Fruit fly (Drosophila melanogaster) whole organism, embryonic: ENCODE data around the gene CG8159.

ENCODE experiments used
- Antp ChIP-seq: fragments of 200-800 bp; sonication (Bioruptor generic); optimal IDR thresholded peaks from 3 replicates; lab custom pipeline; 2016; ENCODE audit warnings: missing biosample characterization, missing genetic modification characterization
- CG11456 ChIP-seq: fragments of 200-800 bp; sonication (Bioruptor generic); IDR thresholded peaks from 3 replicates; pipeline ENCODE4 v1.3.6; 2022; ENCODE audit warnings: missing biosample characterization, missing genetic modification characterization
- CG12942 ChIP-seq: fragments of 200-800 bp; sonication (Bioruptor generic); optimal IDR thresholded peaks from 3 replicates; lab custom pipeline; 2016; ENCODE audit warnings: missing biosample characterization, missing genetic modification characterization
- CG13123 ChIP-seq: fragments of 200-800 bp; sonication (Bioruptor generic); optimal IDR thresholded peaks from 2 replicates; lab custom pipeline; 2016; ENCODE audit warnings: missing biosample characterization, missing genetic modification characterization
- CG13296 ChIP-seq: fragments of 200-800 bp; sonication (Bioruptor generic); optimal IDR thresholded peaks from 3 replicates; lab custom pipeline; 2018; ENCODE audit warnings: missing biosample characterization, mild to moderate bottlenecking, missing genetic modification characterization
- CG14667 ChIP-seq: fragments of 200-800 bp; sonication (Bioruptor generic); IDR thresholded peaks from 2 replicates; pipeline ENCODE4 v1.3.6; 2022; ENCODE audit warnings: missing biosample characterization, missing genetic modification characterization
- CG15073 ChIP-seq: fragments of 200-800 bp; sonication (Bioruptor generic); optimal IDR thresholded peaks from 2 replicates; lab custom pipeline; 2016; ENCODE audit warnings: missing biosample characterization, missing genetic modification characterization
- CG15601 ChIP-seq: fragments of 200-800 bp; sonication (Bioruptor generic); optimal IDR thresholded peaks from 3 replicates; lab custom pipeline; 2019; ENCODE audit warnings: missing biosample characterization, mild to moderate bottlenecking, missing genetic modification characterization, moderate library complexity
- CG1647 ChIP-seq: fragments of 200-800 bp; sonication (Bioruptor generic); optimal IDR thresholded peaks from 3 replicates; lab custom pipeline; 2016; ENCODE audit warnings: missing biosample characterization, missing genetic modification characterization
- CG17385 ChIP-seq: fragments of 200-800 bp; sonication (Bioruptor generic); optimal IDR thresholded peaks from 3 replicates; lab custom pipeline; 2018; ENCODE audit warnings: missing biosample characterization, mild to moderate bottlenecking, missing genetic modification characterization
- CG17612 ChIP-seq: fragments of 200-800 bp; sonication (Bioruptor generic); IDR thresholded peaks from 2 replicates; pipeline ENCODE4 v1.3.6; 2022; ENCODE audit warnings: missing biosample characterization, missing genetic modification characterization
- CG18262 ChIP-seq: fragments of 200-800 bp; optimal IDR thresholded peaks from 3 replicates; lab custom pipeline; 2019; ENCODE audit warnings: missing biosample characterization, mild to moderate bottlenecking, missing genetic modification characterization, moderate library complexity
- CG2120 ChIP-seq: fragments of 200-800 bp; sonication (Bioruptor generic); optimal IDR thresholded peaks from 3 replicates; lab custom pipeline; 2016; ENCODE audit warnings: missing biosample characterization, missing genetic modification characterization
- CG2712 ChIP-seq: fragments of 200-800 bp; optimal IDR thresholded peaks from 3 replicates; lab custom pipeline; 2019; ENCODE audit warnings: missing biosample characterization, mild to moderate bottlenecking, missing genetic modification characterization, moderate library complexity
- CG30403 ChIP-seq: fragments of 200-800 bp; sonication (Bioruptor generic); optimal IDR thresholded peaks from 3 replicates; lab custom pipeline; 2016; ENCODE audit warnings: missing biosample characterization, missing genetic modification characterization
- CG31388 ChIP-seq: fragments of 200-800 bp; sonication (Bioruptor generic); optimal IDR thresholded peaks from 2 replicates; lab custom pipeline; 2016; ENCODE audit warnings: missing biosample characterization, missing genetic modification characterization
- CG34224 ChIP-seq: fragments of 200-800 bp; sonication (Bioruptor generic); IDR thresholded peaks from 3 replicates; pipeline ENCODE4 v1.3.6; 2022; ENCODE audit warnings: missing biosample characterization, missing genetic modification characterization; ENCODE audit not compliant: partially characterized antibody
- CG43689 ChIP-seq: fragments of 200-800 bp; sonication (Bioruptor generic); IDR thresholded peaks from 2 replicates; pipeline ENCODE4 v1.3.6; 2022; ENCODE audit warnings: missing biosample characterization, missing genetic modification characterization
- CG6654 ChIP-seq: fragments of 200-800 bp; sonication (Bioruptor generic); optimal IDR thresholded peaks from 2 replicates; lab custom pipeline; 2017; ENCODE audit warnings: missing biosample characterization, mild to moderate bottlenecking, missing genetic modification characterization
- CG6689 ChIP-seq: fragments of 200-800 bp; sonication (Bioruptor generic); IDR thresholded peaks from 2 replicates; pipeline ENCODE4 v1.3.6; 2022; ENCODE audit warnings: missing biosample characterization, missing genetic modification characterization
- CG7987 ChIP-seq: fragments of 200-800 bp; sonication (Bioruptor generic); optimal IDR thresholded peaks from 2 replicates; lab custom pipeline; 2018; ENCODE audit warnings: missing biosample characterization, mild to moderate bottlenecking, missing genetic modification characterization, moderate library complexity
- CG9437 ChIP-seq: fragments of 200-800 bp; sonication (Bioruptor generic); optimal IDR thresholded peaks from 2 replicates; lab custom pipeline; 2018; ENCODE audit warnings: missing biosample characterization, mild to moderate bottlenecking, missing genetic modification characterization
- Chrac-16 ChIP-seq: fragments of 200-800 bp; sonication (Bioruptor generic); optimal IDR thresholded peaks from 3 replicates; lab custom pipeline; 2016; ENCODE audit warnings: missing biosample characterization, missing genetic modification characterization
- E2f1 ChIP-seq: fragments of 200-800 bp; sonication (Bioruptor generic); IDR thresholded peaks from 2 replicates; pipeline ENCODE4 v1.3.6; 2022; ENCODE audit warnings: missing biosample characterization, missing genetic modification characterization
- Fer2 ChIP-seq: fragments of 200-800 bp; sonication (Bioruptor generic); optimal IDR thresholded peaks from 2 replicates; lab custom pipeline; 2018; ENCODE audit warnings: missing biosample characterization, mild to moderate bottlenecking, missing genetic modification characterization, moderate library complexity
- MBD-R2 ChIP-seq: fragments of 200-800 bp; sonication (Bioruptor generic); IDR thresholded peaks from 2 replicates; pipeline ENCODE4 v1.3.6; 2022; ENCODE audit warnings: missing biosample characterization, missing genetic modification characterization
- NfI ChIP-seq: fragments of 200-800 bp; sonication (Bioruptor generic); optimal IDR thresholded peaks from 3 replicates; lab custom pipeline; 2018; ENCODE audit warnings: missing biosample characterization, mild to moderate bottlenecking, missing genetic modification characterization, moderate library complexity
- Pdp1 ChIP-seq, 2 experiments: fragments of 200-800 bp; sonication (Bioruptor generic); optimal IDR thresholded peaks; 3 replicates each; lab custom pipeline; 2016; ENCODE audit warnings: missing biosample characterization in 2 of 2, missing genetic modification characterization in 2 of 2, mild to moderate bottlenecking in 1 of 2, moderate library complexity in 1 of 2
- Sox102F ChIP-seq: fragments of 200-800 bp; sonication (Bioruptor generic); optimal IDR thresholded peaks from 2 replicates; lab custom pipeline; 2018; ENCODE audit warnings: missing biosample characterization, mild to moderate bottlenecking, missing genetic modification characterization, moderate library complexity
- Stat92E ChIP-seq, 3 experiments: fragments of >200 bp in 2 of 3; fragments of 200-800 bp in 1 of 3; sonication (Bioruptor generic) in 1 of 3; optimal IDR thresholded peaks; 2 replicates each; lab custom pipeline; 2017 to 2019; ENCODE audit warnings: missing biosample characterization in 3 of 3, missing genetic modification characterization in 3 of 3, mild to moderate bottlenecking in 1 of 3, moderate library complexity in 1 of 3
- abd-A ChIP-seq: fragments of 200-800 bp; sonication (Bioruptor generic); optimal IDR thresholded peaks from 3 replicates; lab custom pipeline; 2019; ENCODE audit warnings: missing biosample characterization, mild to moderate bottlenecking, missing genetic modification characterization, moderate library complexity
- bab2 ChIP-seq: fragments of 200-800 bp; sonication (Bioruptor generic); optimal IDR thresholded peaks from 2 replicates; lab custom pipeline; 2016; ENCODE audit warnings: missing biosample characterization, missing genetic modification characterization
- cas ChIP-seq: fragments of 200-800 bp; sonication (Bioruptor generic); IDR thresholded peaks from 2 replicates; pipeline ENCODE4 v1.3.6; 2022; ENCODE audit warnings: missing biosample characterization, missing genetic modification characterization
- cato ChIP-seq: fragments of 200-800 bp; sonication (Bioruptor generic); optimal IDR thresholded peaks from 2 replicates; lab custom pipeline; 2016; ENCODE audit warnings: missing biosample characterization, missing genetic modification characterization, borderline replicate concordance
- caup ChIP-seq: fragments of 200-800 bp; sonication (Bioruptor generic); optimal IDR thresholded peaks from 3 replicates; lab custom pipeline; 2017; ENCODE audit warnings: missing biosample characterization, mild to moderate bottlenecking, missing genetic modification characterization, moderate library complexity; ENCODE audit not compliant: severe bottlenecking
- cwo ChIP-seq: fragments of 200-800 bp; sonication (Bioruptor generic); optimal IDR thresholded peaks from 3 replicates; lab custom pipeline; 2017; ENCODE audit warnings: missing biosample characterization, missing genetic modification characterization, mild to moderate bottlenecking, moderate library complexity, missing genetic modification reagents
- disco-r ChIP-seq: fragments of 200-800 bp; sonication (Bioruptor generic); optimal IDR thresholded peaks from 2 replicates; lab custom pipeline; 2016; ENCODE audit warnings: missing biosample characterization, missing genetic modification characterization
- exex ChIP-seq: fragments of 200-800 bp; sonication (Bioruptor generic); optimal IDR thresholded peaks from 4 replicates; lab custom pipeline; 2018; ENCODE audit warnings: missing biosample characterization, mild to moderate bottlenecking, missing genetic modification characterization, moderate library complexity
- fu2 ChIP-seq: fragments of 200-800 bp; sonication (Bioruptor generic); optimal IDR thresholded peaks from 2 replicates; lab custom pipeline; 2016; ENCODE audit warnings: missing biosample characterization, missing genetic modification characterization
- lbe ChIP-seq: fragments of 200-800 bp; sonication (Bioruptor generic); optimal IDR thresholded peaks from 2 replicates; lab custom pipeline; 2016; ENCODE audit warnings: missing biosample characterization, mild to moderate bottlenecking, missing genetic modification characterization
- mld ChIP-seq: fragments of 200-800 bp; sonication (Bioruptor generic); IDR thresholded peaks from 3 replicates; pipeline ENCODE4 v1.3.6; 2022; ENCODE audit warnings: missing biosample characterization, missing genetic modification characterization; ENCODE audit not compliant: partially characterized antibody
- pzg ChIP-seq: fragments of 200-800 bp; sonication (Bioruptor generic); optimal IDR thresholded peaks from 3 replicates; lab custom pipeline; 2018; ENCODE audit warnings: missing biosample characterization, mild to moderate bottlenecking, missing genetic modification characterization, moderate library complexity
- sc ChIP-seq, 3 experiments: fragments of >200 bp in 2 of 3; fragments of 200-800 bp in 1 of 3; sonication (Bioruptor generic) in 1 of 3; optimal IDR thresholded peaks; 2 replicates in 2 of 3; 3 replicates in 1 of 3; lab custom pipeline; 2017; ENCODE audit warnings: mild to moderate bottlenecking in 1 of 3, missing biosample characterization in 1 of 3, missing genetic modification characterization in 1 of 3, missing genetic modification reagents in 1 of 3
- sd ChIP-seq: fragments of 200-800 bp; sonication (Bioruptor generic); optimal IDR thresholded peaks from 3 replicates; lab custom pipeline; 2018; ENCODE audit warnings: missing biosample characterization, mild to moderate bottlenecking, missing genetic modification characterization, moderate library complexity
- tap ChIP-seq: fragments of 200-800 bp; optimal IDR thresholded peaks from 3 replicates; lab custom pipeline; 2019; ENCODE audit warnings: missing biosample characterization, mild to moderate bottlenecking, missing genetic modification characterization, moderate library complexity
- trh ChIP-seq: fragments of 200-800 bp; sonication (Bioruptor generic); optimal IDR thresholded peaks from 2 replicates; lab custom pipeline; 2016; ENCODE audit warnings: missing biosample characterization, missing genetic modification characterization
- ttk ChIP-seq: fragments of 200-800 bp; sonication (Bioruptor generic); IDR thresholded peaks from 2 replicates; pipeline ENCODE4 v2.1.2; 2022; ENCODE audit warnings: missing biosample characterization, missing genetic modification characterization
- zen2 ChIP-seq: fragments of 200-800 bp; sonication (Bioruptor generic); IDR thresholded peaks from 3 replicates; pipeline ENCODE4 v1.3.6; 2022; ENCODE audit warnings: missing biosample characterization, missing genetic modification characterization; ENCODE audit not compliant: partially characterized antibody
- zfh1 ChIP-seq: fragments of 200-800 bp; sonication (Bioruptor generic); IDR thresholded peaks from 3 replicates; pipeline ENCODE4 v1.3.6; 2022; ENCODE audit warnings: missing biosample characterization, missing genetic modification characterization

The CG8159 gene

dm6 chr3R:8694110-8694826, 32.4 kb upstream of the CG8159 start (continued):
- TF ChIP-seq CG9437 (GFP tag; lab: Kevin White, UChicago) (no peak), caup (GFP tag; lab: Kevin White, UChicago) (peak; percentile 59), trh (GFP tag; lab: Kevin White, UChicago) (no peak), CG30403 (GFP tag; lab: Kevin White, UChicago) (no peak), CG12942 (GFP tag; lab: Kevin White, UChicago) (no peak), Antp (GFP tag; lab: Kevin White, UChicago) (no peak), mld (GFP tag; lab: Robert Waterston, UW) (no peak), cato (GFP tag; lab: Kevin White, UChicago) (no peak), NfI (GFP tag; lab: Kevin White, UChicago) (no peak), Sox102F (GFP tag; lab: Kevin White, UChicago) (no peak), Stat92E (GFP tag; optimal IDR thresholded peaks at IDR 0.05; lab: Kevin White, UChicago) (no peak), CG31388 (no peak), bab2 (GFP tag; lab: Kevin White, UChicago) (no peak), zfh1 (no peak), CG14667 (no peak), fu2 (GFP tag; lab: Kevin White, UChicago) (no peak), Pdp1 (GFP tag; optimal IDR thresholded peaks at IDR 0.05; lab: Kevin White, UChicago) (no peak), CG18262 (tag; lab: Kevin White, UChicago) (no peak), CG13123 (GFP tag; lab: Kevin White, UChicago) (no peak), tap (tag; lab: Kevin White, UChicago) (no peak), abd-A (tag; lab: Kevin White, UChicago) (no peak), CG13296 (peak; percentile 80), CG17385 (GFP tag; lab: Kevin White, UChicago) (no peak), CG1647 (GFP tag; lab: Kevin White, UChicago) (no peak), pzg (no peak), CG6689 (GFP tag; lab: Robert Waterston, UW) (no peak), ttk (GFP tag; lab: Robert Waterston, UW) (no peak), exex (no peak), cwo (GFP tag; lab: Kevin White, UChicago) (no peak), CG15601 (tag; lab: Kevin White, UChicago) (no peak), disco-r (GFP tag; lab: Kevin White, UChicago) (no peak), CG7987 (GFP tag; lab: Kevin White, UChicago) (no peak), CG2712 (tag; lab: Kevin White, UChicago) (no peak), E2f1 (no peak), sc (optimal IDR thresholded peaks at IDR 0.05; lab: Kevin White, UChicago) (no peak), sc (GFP tag; optimal IDR thresholded peaks at IDR 0.05; lab: Kevin White, UChicago) (no peak), Fer2 (tag; lab: Kevin White, UChicago) (peak; percentile 30), cas (GFP tag; lab: Robert Waterston, UW) (no peak), MBD-R2 (GFP tag; lab: Robert Waterston, UW) (no peak), sd (no peak), zen2 (GFP tag; lab: Robert Waterston, UW) (no peak), CG2120 (GFP tag; lab: Kevin White, UChicago) (no peak), CG43689 (GFP tag; lab: Robert Waterston, UW) (no peak), CG6654 (GFP tag; lab: Kevin White, UChicago) (no peak), CG34224 (GFP tag; lab: Robert Waterston, UW) (no peak), CG15073 (GFP tag; lab: Kevin White, UChicago) (no peak), Chrac-16 (GFP tag; lab: Kevin White, UChicago) (no peak), CG17612 (GFP tag; lab: Robert Waterston, UW) (no peak), lbe (no peak), CG11456 (GFP tag; lab: Robert Waterston, UW) (no peak)
